Worm (Caenorhabditis elegans) whole organism, L3 larva: Measurements from ENCODE around the gene T22F3.12.

Experiments used
- ZK546.5 ChIP-seq: sonication (generic microtip); optimal IDR thresholded peaks from 2 replicates; lab custom pipeline; 2017; ENCODE audit warnings: missing biosample characterization, missing genetic modification characterization
- aly-2 ChIP-seq: fragments of 150-350 bp; optimal IDR thresholded peaks from 2 replicates; lab custom pipeline; 2014; ENCODE audit warnings: missing biosample characterization, missing genetic modification characterization
- elt-3 ChIP-seq, 3 experiments: fragments of 150-350 bp in 1 of 3; sonication (generic microtip) in 2 of 3; optimal IDR thresholded peaks; 2 replicates in 2 of 3; 4 replicates in 1 of 3; lab custom pipeline; 2014 to 2017; ENCODE audit warnings: missing biosample characterization in 3 of 3, missing genetic modification characterization in 3 of 3
- lin-39 ChIP-seq: fragments of 150-350 bp; optimal IDR thresholded peaks from 2 replicates; lab custom pipeline; 2018; ENCODE audit warnings: missing biosample characterization, missing genetic modification reagents, missing genetic modification characterization
- lsy-12 ChIP-seq: sonication (generic microtip); optimal IDR thresholded peaks from 2 replicates; lab custom pipeline; 2016; ENCODE audit warnings: mild to moderate bottlenecking, missing genetic modification characterization, missing compliant biosample characterization
- nfya-1 ChIP-seq: sonication (generic microtip); optimal IDR thresholded peaks from 2 replicates; lab custom pipeline; 2017; ENCODE audit warnings: missing genetic modification characterization, mild to moderate bottlenecking, missing compliant biosample characterization, antibody characterized with exemption, moderate library complexity; ENCODE audit not compliant: insufficient read depth
- nhr-11 ChIP-seq: fragments of 150-350 bp; optimal IDR thresholded peaks from 2 replicates; lab custom pipeline; 2014; ENCODE audit warnings: missing biosample characterization, missing genetic modification characterization
- pqm-1 ChIP-seq: fragments of 150-350 bp; optimal IDR thresholded peaks from 2 replicates; lab custom pipeline; 2017; ENCODE audit warnings: missing biosample characterization, missing genetic modification characterization, inconsistent platforms
- sea-2 ChIP-seq: fragments of 150-350 bp; sonication (generic microtip); optimal IDR thresholded peaks from 4 replicates; lab custom pipeline; 2014; ENCODE audit warnings: missing biosample characterization, missing genetic modification reagents, missing genetic modification characterization
- skn-1 ChIP-seq: fragments of 150-350 bp; optimal IDR thresholded peaks from 2 replicates; lab custom pipeline; 2014; ENCODE audit warnings: missing biosample characterization, missing genetic modification characterization
- snpc-4 ChIP-seq: fragments of 150-350 bp; optimal IDR thresholded peaks from 2 replicates; lab custom pipeline; 2014; ENCODE audit warnings: missing biosample characterization, missing genetic modification characterization
- unc-62 ChIP-seq: fragments of 150-350 bp; sonication (generic microtip); optimal IDR thresholded peaks from 4 replicates; lab custom pipeline; 2014; ENCODE audit warnings: missing biosample characterization, missing genetic modification reagents, missing genetic modification characterization

DNA sequence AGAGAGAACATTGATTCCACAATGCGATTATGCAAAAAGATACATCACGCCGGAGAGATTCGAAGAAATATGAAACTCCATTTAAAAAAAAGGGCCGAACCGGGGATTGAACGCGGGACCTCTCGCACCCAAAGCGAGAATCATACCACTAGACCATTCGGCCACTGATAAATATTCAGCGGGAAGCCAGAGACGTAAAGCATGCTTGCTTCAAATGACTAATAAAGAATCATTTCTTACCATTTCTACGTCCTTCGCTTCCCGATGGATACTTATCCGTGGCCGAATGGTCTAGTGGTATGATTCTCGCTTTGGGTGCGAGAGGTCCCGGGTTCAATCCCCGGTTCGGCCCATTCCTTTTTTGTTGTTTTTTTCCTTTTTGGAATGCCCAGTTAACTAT is 3.8 kb downstream of the T22F3.12 start:
- TF ChIP-seq aly-2 (no peak), pqm-1 (tag; lab: Kevin White, UChicago) (no peak), nfya-1 (tag; lab: Kevin White, UChicago) (peak; percentile 5), lsy-12 (tag; lab: Kevin White, UChicago) (no peak), ZK546.5 (tag; lab: Kevin White, UChicago) (no peak), unc-62 (GFP tag; lab: Kevin White, UChicago) (no peak), elt-3 (tag; optimal IDR thresholded peaks at IDR 0.05; lab: Kevin White, UChicago) (no peak), snpc-4 (tag; lab: Kevin White, UChicago) (no peak), nhr-11 (tag; lab: Kevin White, UChicago) (no peak), sea-2 (GFP tag; lab: Kevin White, UChicago) (no peak), skn-1 (no peak), lin-39 (tag; lab: Kevin White, UChicago) (no peak)
